Worm (Caenorhabditis elegans) whole organism, L1 larva: ENCODE measurements around the gene tos-1.
A peak's percentile ranks its signal among the peaks of the same experiment; 100 is the strongest.

ENCODE experiments used
- C04F5.9 ChIP-seq: sonication (generic microtip); optimal IDR thresholded peaks from 2 replicates; lab custom pipeline; 2016; ENCODE audit warnings: missing genetic modification characterization, missing compliant biosample characterization
- C34B4.2 ChIP-seq: sonication (generic microtip); optimal IDR thresholded peaks from 2 replicates; lab custom pipeline; 2017; ENCODE audit warnings: mild to moderate bottlenecking, missing genetic modification characterization, missing compliant biosample characterization
- alr-1 ChIP-seq: fragments of 200-800 bp; sonication (Bioruptor generic); optimal IDR thresholded peaks from 2 replicates; lab custom pipeline; 2018; ENCODE audit warnings: borderline replicate concordance, mild to moderate bottlenecking, missing genetic modification characterization, missing compliant biosample characterization
- aly-2 ChIP-seq: fragments of 150-350 bp; optimal IDR thresholded peaks from 2 replicates; lab custom pipeline; 2014; ENCODE audit warnings: missing biosample characterization, missing genetic modification characterization
- ama-1 ChIP-seq: fragments of 150-350 bp; optimal IDR thresholded peaks from 2 replicates; lab custom pipeline; 2014
- ceh-82 ChIP-seq, 3 experiments: fragments of 150-350 bp in 1 of 3; sonication (generic microtip) in 2 of 3; optimal IDR thresholded peaks; 2 replicates each; lab custom pipeline; 2014 to 2017; ENCODE audit warnings: missing biosample characterization in 3 of 3, missing genetic modification characterization in 3 of 3
- ceh-88 ChIP-seq: fragments of 200-800 bp; sonication (Bioruptor generic); IDR thresholded peaks from 2 replicates; pipeline ENCODE4 v1.3.6; 2022; ENCODE audit warnings: missing genetic modification characterization, missing compliant biosample characterization
- ces-1 ChIP-seq: fragments of 150-350 bp; optimal IDR thresholded peaks from 2 replicates; lab custom pipeline; 2014; ENCODE audit warnings: missing biosample characterization, missing genetic modification reagents, missing genetic modification characterization
- dsc-1 ChIP-seq: sonication (generic microtip); optimal IDR thresholded peaks from 2 replicates; lab custom pipeline; 2016; ENCODE audit warnings: mild to moderate bottlenecking, missing genetic modification characterization, missing compliant biosample characterization
- efl-1 ChIP-seq, 4 experiments: fragments of 150-350 bp; optimal IDR thresholded peaks in 3 of 4; peaks in 1 of 4; 1 replicate in 1 of 4; 2 replicates in 3 of 4; lab custom pipeline; 2014; ENCODE audit warnings: missing biosample characterization in 2 of 4, missing genetic modification characterization in 2 of 4, missing genetic modification reagents in 2 of 4
- efl-3 ChIP-seq: fragments of 200-800 bp; sonication (Bioruptor generic); optimal IDR thresholded peaks from 2 replicates; lab custom pipeline; 2018; ENCODE audit warnings: mild to moderate bottlenecking, missing genetic modification characterization, missing compliant biosample characterization
- egl-27 ChIP-seq, 2 experiments: fragments of 150-350 bp in 1 of 2; sonication (generic microtip); optimal IDR thresholded peaks; 3 replicates each; lab custom pipeline; 2017 to 2018; ENCODE audit warnings: missing biosample characterization in 2 of 2, missing genetic modification characterization in 2 of 2, missing genetic modification reagents in 2 of 2
- elt-2 ChIP-seq: sonication (generic microtip); optimal IDR thresholded peaks from 2 replicates; lab custom pipeline; 2016; ENCODE audit warnings: missing genetic modification characterization, mild to moderate bottlenecking, inconsistent platforms, missing compliant biosample characterization, missing genetic modification reagents
- grh-1 ChIP-seq: fragments of 200-800 bp; sonication (Bioruptor generic); IDR thresholded peaks from 2 replicates; pipeline ENCODE4 v1.3.6; 2022; ENCODE audit warnings: missing genetic modification reagents, missing genetic modification characterization, missing compliant biosample characterization
- hlh-4 ChIP-seq: sonication (generic microtip); optimal IDR thresholded peaks from 2 replicates; lab custom pipeline; 2016; ENCODE audit warnings: mild to moderate bottlenecking, missing genetic modification characterization, missing compliant biosample characterization
- hpl-2 ChIP-seq: fragments of 150-350 bp; optimal IDR thresholded peaks from 2 replicates; lab custom pipeline; 2014; ENCODE audit warnings: missing biosample characterization, missing genetic modification reagents, missing genetic modification characterization
- irx-1 ChIP-seq: sonication (generic microtip); optimal IDR thresholded peaks from 2 replicates; lab custom pipeline; 2016; ENCODE audit warnings: missing genetic modification characterization, missing compliant biosample characterization
- jun-1 ChIP-seq: fragments of 150-350 bp; optimal IDR thresholded peaks from 2 replicates; lab custom pipeline; 2014; ENCODE audit warnings: missing biosample characterization, missing genetic modification reagents, missing genetic modification characterization
- lin-13 ChIP-seq: fragments of 150-350 bp; optimal IDR thresholded peaks from 2 replicates; lab custom pipeline; 2014; ENCODE audit warnings: missing biosample characterization, missing genetic modification reagents, missing genetic modification characterization
- lin-14 ChIP-seq: fragments of 200-800 bp; sonication (Bioruptor generic); optimal IDR thresholded peaks from 2 replicates; lab custom pipeline; 2018; ENCODE audit warnings: mild to moderate bottlenecking, missing genetic modification characterization, moderate library complexity, missing compliant biosample characterization
- lin-15B ChIP-seq: fragments of 150-350 bp; sonication (generic microtip); optimal IDR thresholded peaks from 3 replicates; lab custom pipeline; 2014; ENCODE audit warnings: missing biosample characterization, missing genetic modification characterization
- lir-3 ChIP-seq: sonication (generic microtip); optimal IDR thresholded peaks from 2 replicates; lab custom pipeline; 2016; ENCODE audit warnings: mild to moderate bottlenecking, missing genetic modification characterization, moderate library complexity, missing compliant biosample characterization; ENCODE audit not compliant: poor library complexity
- mdl-1 ChIP-seq, 2 experiments: fragments of 150-350 bp; optimal IDR thresholded peaks; 2 replicates each; lab custom pipeline; 2014 to 2017; ENCODE audit warnings: missing biosample characterization in 2 of 2, missing genetic modification characterization in 2 of 2, inconsistent platforms in 1 of 2
- mef-2 ChIP-seq: fragments of 150-350 bp; optimal IDR thresholded peaks from 2 replicates; lab custom pipeline; 2014; ENCODE audit warnings: missing biosample characterization, missing genetic modification characterization
- nhr-12 ChIP-seq: sonication (generic microtip); optimal IDR thresholded peaks from 2 replicates; lab custom pipeline; 2017; ENCODE audit warnings: missing biosample characterization, missing genetic modification characterization
- nhr-19 ChIP-seq: fragments of 200-800 bp; sonication (Bioruptor generic); conservative IDR thresholded peaks from 2 replicates; pipeline ENCODE4 v1.3.6; 2022; ENCODE audit warnings: missing genetic modification characterization, missing compliant biosample characterization
- nhr-237 ChIP-seq: fragments of 150-350 bp; optimal IDR thresholded peaks from 2 replicates; lab custom pipeline; 2014; ENCODE audit warnings: missing biosample characterization, missing genetic modification characterization
- nhr-28 ChIP-seq: fragments of 150-350 bp; optimal IDR thresholded peaks from 2 replicates; lab custom pipeline; 2014; ENCODE audit warnings: missing biosample characterization, missing genetic modification characterization
- nhr-47 ChIP-seq: sonication (generic microtip); optimal IDR thresholded peaks from 2 replicates; lab custom pipeline; 2016; ENCODE audit warnings: mild to moderate bottlenecking, missing genetic modification characterization, moderate library complexity, missing compliant biosample characterization
- nhr-71 ChIP-seq: sonication (generic microtip); optimal IDR thresholded peaks from 2 replicates; lab custom pipeline; 2016; ENCODE audit warnings: mild to moderate bottlenecking, missing genetic modification characterization, moderate library complexity, missing compliant biosample characterization
- nhr-85 ChIP-seq: sonication (generic microtip); peaks from one replicate; lab custom pipeline; 2016; ENCODE audit warnings: missing genetic modification characterization, inconsistent platforms, missing compliant biosample characterization
- pag-3 ChIP-seq: sonication (generic microtip); optimal IDR thresholded peaks from 2 replicates; lab custom pipeline; 2017; ENCODE audit warnings: missing genetic modification characterization, mild to moderate bottlenecking, missing compliant biosample characterization, antibody characterized with exemption, borderline replicate concordance; ENCODE audit not compliant: insufficient read depth
- pax-3 ChIP-seq: fragments of 200-800 bp; sonication (Bioruptor generic); optimal IDR thresholded peaks from 2 replicates; lab custom pipeline; 2018; ENCODE audit warnings: mild to moderate bottlenecking, missing genetic modification characterization, moderate library complexity, missing compliant biosample characterization
- pqm-1 ChIP-seq: sonication (generic microtip); optimal IDR thresholded peaks from 3 replicates; lab custom pipeline; 2017; ENCODE audit warnings: missing biosample characterization, missing genetic modification characterization
- rnt-1 ChIP-seq: sonication (generic microtip); optimal IDR thresholded peaks from 2 replicates; lab custom pipeline; 2016; ENCODE audit warnings: mild to moderate bottlenecking, missing genetic modification characterization, moderate library complexity, missing compliant biosample characterization
- snpc-4 ChIP-seq: fragments of 150-350 bp; optimal IDR thresholded peaks from 2 replicates; lab custom pipeline; 2014; ENCODE audit warnings: missing biosample characterization, missing genetic modification characterization
- sox-4 ChIP-seq: sonication (generic microtip); optimal IDR thresholded peaks from 2 replicates; lab custom pipeline; 2016; ENCODE audit warnings: missing genetic modification characterization, missing compliant biosample characterization
- sup-37 ChIP-seq: fragments of 200-800 bp; sonication (Bioruptor generic); optimal IDR thresholded peaks from 2 replicates; lab custom pipeline; 2018; ENCODE audit warnings: mild to moderate bottlenecking, missing genetic modification characterization, missing compliant biosample characterization
- swsn-7 ChIP-seq: sonication (generic microtip); optimal IDR thresholded peaks from 2 replicates; lab custom pipeline; 2016; ENCODE audit warnings: missing genetic modification characterization, missing compliant biosample characterization
- tbx-2 ChIP-seq: sonication (generic microtip); optimal IDR thresholded peaks from 2 replicates; lab custom pipeline; 2016; ENCODE audit warnings: missing genetic modification characterization, missing compliant biosample characterization
- tlp-1 ChIP-seq: fragments of 150-350 bp; optimal IDR thresholded peaks from 2 replicates; lab custom pipeline; 2014; ENCODE audit warnings: missing biosample characterization, missing genetic modification characterization
- unc-130 ChIP-seq: fragments of 150-350 bp; optimal IDR thresholded peaks from 2 replicates; lab custom pipeline; 2017; ENCODE audit warnings: missing biosample characterization, missing genetic modification characterization, inconsistent platforms
- unc-30 ChIP-seq: sonication (generic microtip); optimal IDR thresholded peaks from 2 replicates; lab custom pipeline; 2017; ENCODE audit warnings: missing biosample characterization, missing genetic modification characterization
- xbp-1 ChIP-seq: sonication (generic microtip); optimal IDR thresholded peaks from 2 replicates; lab custom pipeline; 2016; ENCODE audit warnings: missing genetic modification characterization, missing compliant biosample characterization
- zag-1 ChIP-seq: fragments of 150-350 bp; optimal IDR thresholded peaks from 2 replicates; lab custom pipeline; 2014; ENCODE audit warnings: missing biosample characterization, missing genetic modification characterization
- ztf-4 ChIP-seq: fragments of 150-350 bp; optimal IDR thresholded peaks from 2 replicates; lab custom pipeline; 2014; ENCODE audit warnings: missing biosample characterization, missing genetic modification characterization

The tos-1 gene

ce11 chrV:9391959-9392358, 48.0 kb upstream of the tos-1 start (continued):
- TF ChIP-seq nhr-85 (tag; lab: Kevin White, UChicago): peak; percentile 9
- TF ChIP-seq sup-37 (GFP tag; lab: Kevin White, UChicago): no peak
- no peak for TF ChIP-seq nhr-12 (tag; lab: Kevin White, UChicago)
- TF ChIP-seq unc-130 (tag; lab: Kevin White, UChicago): no peak
- no peak for TF ChIP-seq sox-4
- TF ChIP-seq lir-3 (tag; lab: Kevin White, UChicago): no peak
- no peak for TF ChIP-seq efl-3 (GFP tag; lab: Kevin White, UChicago)
- TF ChIP-seq mef-2 (tag; lab: Kevin White, UChicago): no peak
- TF ChIP-seq ztf-4: no peak
- no peak for TF ChIP-seq unc-30 (tag; lab: Kevin White, UChicago)
- TF ChIP-seq nhr-28: no peak
- no peak for TF ChIP-seq aly-2 (tag; lab: Kevin White, UChicago)
- no peak for TF ChIP-seq tbx-2 (tag; lab: Kevin White, UChicago)
- no peak for TF ChIP-seq tlp-1
- peak; percentile 20 for TF ChIP-seq lin-14 (GFP tag; lab: Kevin White, UChicago)
- peak in 1 of 2 experiments; percentile 25 for TF ChIP-seq efl-1 (optimal IDR thresholded peaks at IDR 0.05; lab: Kevin White, UChicago)
- no peak for TF ChIP-seq efl-1 (GFP tag; optimal IDR thresholded peaks at IDR 0.05 in 1 of 2; lab: Kevin White, UChicago)
- no peak for TF ChIP-seq C04F5.9 (tag; lab: Kevin White, UChicago)
- no peak for TF ChIP-seq ama-1 (lab: Kevin White, UChicago)
- TF ChIP-seq lin-15B: no peak
- no peak for TF ChIP-seq pqm-1 (tag; lab: Kevin White, UChicago)
- TF ChIP-seq nhr-47 (tag; lab: Kevin White, UChicago): peak; percentile 32
- TF ChIP-seq dsc-1: no peak
- no peak for TF ChIP-seq swsn-7
- no peak for TF ChIP-seq irx-1
- TF ChIP-seq alr-1 (tag; lab: Kevin White, UChicago): no peak
- TF ChIP-seq nhr-71: no peak
- TF ChIP-seq rnt-1 (tag; lab: Kevin White, UChicago): peak; percentile 47
- peak; percentile 97 for TF ChIP-seq snpc-4 (tag; lab: Kevin White, UChicago)
- no peak for TF ChIP-seq pag-3 (tag; lab: Kevin White, UChicago)
- TF ChIP-seq grh-1 (GFP tag; lab: Robert Waterston, UW): 0 out of 2 replicates have a peak, but pooled peaks have one; percentile 15
- no peak for TF ChIP-seq hlh-4 (tag; lab: Kevin White, UChicago)
- no peak for TF ChIP-seq egl-27 (tag; optimal IDR thresholded peaks at IDR 0.05; lab: Kevin White, UChicago)
- no peak for TF ChIP-seq nhr-237
- no peak for TF ChIP-seq hpl-2 (GFP tag; lab: Kevin White, UChicago)
- no peak for TF ChIP-seq ces-1 (GFP tag; lab: Kevin White, UChicago)
- TF ChIP-seq zag-1 (tag; lab: Kevin White, UChicago): no peak
- TF ChIP-seq nhr-19 (GFP tag; lab: Robert Waterston, UW): peak; percentile 36; the same call in 1 of the 2 replicates
- no peak for TF ChIP-seq ceh-88 (GFP tag; lab: Robert Waterston, UW)
- TF ChIP-seq C34B4.2 (tag; lab: Kevin White, UChicago): no peak
- TF ChIP-seq elt-2 (tag; lab: Kevin White, UChicago): no peak
- TF ChIP-seq pax-3 (tag; lab: Kevin White, UChicago): no peak
- TF ChIP-seq ceh-82 (tag; optimal IDR thresholded peaks at IDR 0.05; lab: Kevin White, UChicago): no peak
- no peak for TF ChIP-seq xbp-1 (tag; lab: Kevin White, UChicago)
- TF ChIP-seq jun-1 (tag; lab: Kevin White, UChicago): no peak
- no peak for TF ChIP-seq mdl-1 (tag; optimal IDR thresholded peaks at IDR 0.05; lab: Kevin White, UChicago)
- no peak for TF ChIP-seq lin-13 (GFP tag; lab: Kevin White, UChicago)
